Worm (Caenorhabditis elegans): ENCODE data around the gene M57.2.

M57.2 gene

ce11 chrIV:3527878-3528277 is 724 bp downstream of the M57.2 start:
- no peak for TF ChIP-seq rnt-1 (tag; optimal IDR thresholded peaks at IDR 0.05)
- no peak for TF ChIP-seq ceh-82 (tag; optimal IDR thresholded peaks at IDR 0.05)
- TF ChIP-seq C04F5.9 (tag; optimal IDR thresholded peaks at IDR 0.05), result no peak
- no peak for TF ChIP-seq unc-130 (tag; optimal IDR thresholded peaks at IDR 0.05)
- no peak for TF ChIP-seq fkh-10 (GFP tag; optimal IDR thresholded peaks at IDR 0.05)
- no peak for TF ChIP-seq Y116A8C.19 (tag; optimal IDR thresholded peaks at IDR 0.05; ENCODE audit: borderline replicate concordance)
- TF ChIP-seq lin-15B (tag; optimal IDR thresholded peaks at IDR 0.05), result no peak
- no peak for TF ChIP-seq fkh-8 (tag; optimal IDR thresholded peaks at IDR 0.05)
- TF ChIP-seq sptf-1 (tag; optimal IDR thresholded peaks at IDR 0.05), result no peak
- no peak for TF ChIP-seq fos-1 (tag; optimal IDR thresholded peaks at IDR 0.05)
- TF ChIP-seq nhr-12 (tag; optimal IDR thresholded peaks at IDR 0.05), result no peak
- no peak for TF ChIP-seq mdl-1 (tag; optimal IDR thresholded peaks at IDR 0.05)
- TF ChIP-seq dpl-1 (GFP tag; optimal IDR thresholded peaks at IDR 0.05), result no peak
- TF ChIP-seq ceh-8 (GFP tag; optimal IDR thresholded peaks at IDR 0.05), result no peak
- no peak for TF ChIP-seq unc-30 (tag; optimal IDR thresholded peaks at IDR 0.05)
- TF ChIP-seq ztf-4 (tag; optimal IDR thresholded peaks at IDR 0.05), result no peak
- no peak for TF ChIP-seq egl-13 (tag; optimal IDR thresholded peaks at IDR 0.05)
- TF ChIP-seq alr-1 (tag; optimal IDR thresholded peaks at IDR 0.05; ENCODE audit: borderline replicate concordance), result no peak

ce11 chrIV:3531535-3531934 is 4.4 kb downstream of the M57.2 start:
- TF ChIP-seq blmp-1 (tag; optimal IDR thresholded peaks at IDR 0.05), result no peak
- TF ChIP-seq elt-2 (tag; optimal IDR thresholded peaks at IDR 0.05), result no peak
- no peak for TF ChIP-seq xbp-1 (tag; optimal IDR thresholded peaks at IDR 0.05)
- no peak for TF ChIP-seq tlp-1 (tag; optimal IDR thresholded peaks at IDR 0.05)
- no peak for TF ChIP-seq sup-37 (GFP tag; optimal IDR thresholded peaks at IDR 0.05)
- TF ChIP-seq unc-98 (GFP tag; IDR thresholded peaks at IDR 0.05), result no peak
- TF ChIP-seq lin-15B (tag; optimal IDR thresholded peaks at IDR 0.05), result no peak
- TF ChIP-seq lin-13 (GFP tag; optimal IDR thresholded peaks at IDR 0.05), result no peak
- TF ChIP-seq swsn-7 (tag; optimal IDR thresholded peaks at IDR 0.05), result no peak
- TF ChIP-seq fkh-4 (tag; optimal IDR thresholded peaks at IDR 0.05; ENCODE audit: borderline replicate concordance), result no peak
- TF ChIP-seq fkh-10 (GFP tag; optimal IDR thresholded peaks at IDR 0.05), result no peak
- TF ChIP-seq jun-1 (tag; optimal IDR thresholded peaks at IDR 0.05), result no peak
- TF ChIP-seq nhr-76 (tag; optimal IDR thresholded peaks at IDR 0.05), result no peak
- TF ChIP-seq nhr-11 (tag; optimal IDR thresholded peaks at IDR 0.05), result no peak
- no peak for TF ChIP-seq elt-3 (tag; optimal IDR thresholded peaks at IDR 0.05)
- no peak for TF ChIP-seq efl-1 (optimal IDR thresholded peaks at IDR 0.05)
- TF ChIP-seq efl-1 (GFP tag; optimal IDR thresholded peaks at IDR 0.05 in 1 of 2), result no peak
- TF ChIP-seq ces-1 (GFP tag; optimal IDR thresholded peaks at IDR 0.05), result no peak
- no peak for TF ChIP-seq nhr-71 (tag; optimal IDR thresholded peaks at IDR 0.05)
- TF ChIP-seq dpl-1 (GFP tag; optimal IDR thresholded peaks at IDR 0.05), result no peak
- no peak for TF ChIP-seq lir-3 (tag; optimal IDR thresholded peaks at IDR 0.05; ENCODE audit: poor library complexity)

ce11 chrIV:3532167-3532566 is 5.0 kb downstream of the M57.2 start, which contains the start of gene M57.1:
Gene M57.1, plus strand, starts transcription at chrIV:3532467.
- TF ChIP-seq ceh-63 (GFP tag; optimal IDR thresholded peaks at IDR 0.05) (no peak), mef-2 (tag; optimal IDR thresholded peaks at IDR 0.05) (no peak), irx-1 (tag; optimal IDR thresholded peaks at IDR 0.05) (no peak), C34B4.2 (tag; optimal IDR thresholded peaks at IDR 0.05) (no peak), isw-1 (GFP tag; IDR thresholded peaks at IDR 0.05) (no peak), jun-1 (tag; optimal IDR thresholded peaks at IDR 0.05) (no peak), unc-30 (tag; optimal IDR thresholded peaks at IDR 0.05) (no peak), Y116A8C.19 (tag; optimal IDR thresholded peaks at IDR 0.05; ENCODE audit: borderline replicate concordance) (no peak), vab-15 (tag; optimal IDR thresholded peaks at IDR 0.05) (no peak), efl-1 (optimal IDR thresholded peaks at IDR 0.05) (no peak), efl-1 (GFP tag; optimal IDR thresholded peaks at IDR 0.05 in 1 of 2) (no peak), zip-4 (GFP tag; optimal IDR thresholded peaks at IDR 0.05) (no peak), lin-14 (GFP tag; optimal IDR thresholded peaks at IDR 0.05) (no peak)

Measured in whole organism, L1 larva.